Fruit fly (Drosophila melanogaster) whole organism, prepupa: ENCODE measurements around the gene beta4GalT7.
A peak's percentile ranks its signal among the peaks of the same experiment; 100 is the strongest.

Experiments
- CG10631 ChIP-seq: fragments of 200-800 bp; sonication (Bioruptor generic); optimal IDR thresholded peaks from 2 replicates; lab custom pipeline; 2016; ENCODE audit warnings: missing biosample characterization, missing genetic modification characterization
- CG11902 ChIP-seq: fragments of 200-800 bp; sonication (Bioruptor generic); optimal IDR thresholded peaks from 3 replicates; lab custom pipeline; 2016; ENCODE audit warnings: missing biosample characterization, missing genetic modification characterization
- CG15336 ChIP-seq: fragments of 200-800 bp; sonication (Bioruptor generic); IDR thresholded peaks from 2 replicates; pipeline ENCODE4 v1.3.6; 2022; ENCODE audit warnings: missing biosample characterization, missing genetic modification characterization
- CG1621 ChIP-seq: fragments of 200-800 bp; sonication (Bioruptor generic); optimal IDR thresholded peaks from 3 replicates; lab custom pipeline; 2018; ENCODE audit warnings: missing biosample characterization, mild to moderate bottlenecking, missing genetic modification characterization
- CG31627 ChIP-seq: fragments of 200-800 bp; sonication (Bioruptor generic); optimal IDR thresholded peaks from 3 replicates; lab custom pipeline; 2016; ENCODE audit warnings: missing biosample characterization, missing genetic modification characterization
- CG32006 ChIP-seq: fragments of 200-800 bp; sonication (Bioruptor generic); optimal IDR thresholded peaks from 3 replicates; lab custom pipeline; 2017; ENCODE audit warnings: missing biosample characterization, mild to moderate bottlenecking, missing genetic modification characterization
- CG34406 ChIP-seq: fragments of 200-800 bp; sonication (Bioruptor generic); optimal IDR thresholded peaks from 3 replicates; lab custom pipeline; 2016; ENCODE audit warnings: missing biosample characterization, missing genetic modification characterization
- CG4318 ChIP-seq: fragments of 200-800 bp; sonication (Bioruptor generic); optimal IDR thresholded peaks from 3 replicates; lab custom pipeline; 2017; ENCODE audit warnings: missing biosample characterization, mild to moderate bottlenecking, missing genetic modification characterization
- CG6808 ChIP-seq: fragments of 200-800 bp; sonication (Bioruptor generic); optimal IDR thresholded peaks from 3 replicates; lab custom pipeline; 2017; ENCODE audit warnings: missing biosample characterization, missing genetic modification characterization, mild to moderate bottlenecking, moderate library complexity, missing genetic modification reagents
- CG7368 ChIP-seq: fragments of 200-800 bp; sonication (Bioruptor generic); optimal IDR thresholded peaks from 3 replicates; lab custom pipeline; 2016; ENCODE audit warnings: missing biosample characterization, missing genetic modification characterization
- CG8632 ChIP-seq: fragments of 200-800 bp; sonication (Bioruptor generic); optimal IDR thresholded peaks from 3 replicates; lab custom pipeline; 2016; ENCODE audit warnings: missing biosample characterization, missing genetic modification characterization
- CG9139 ChIP-seq: fragments of 200-800 bp; sonication (Bioruptor generic); optimal IDR thresholded peaks from 3 replicates; lab custom pipeline; 2017; ENCODE audit warnings: missing biosample characterization, mild to moderate bottlenecking, missing genetic modification characterization
- Eip75B ChIP-seq: fragments of 200-800 bp; sonication (Bioruptor generic); optimal IDR thresholded peaks from 3 replicates; lab custom pipeline; 2016; ENCODE audit warnings: missing biosample characterization, missing genetic modification characterization
- Eip78C ChIP-seq: fragments of 200-800 bp; sonication (Bioruptor generic); peaks from one replicate; lab custom pipeline; 2016; ENCODE audit warnings: missing biosample characterization, missing genetic modification characterization
- Eip93F ChIP-seq: fragments of 200-800 bp; sonication (Bioruptor generic); optimal IDR thresholded peaks from 2 replicates; lab custom pipeline; 2016; ENCODE audit warnings: missing biosample characterization, mild to moderate bottlenecking, missing genetic modification characterization
- Ets21C ChIP-seq: fragments of 200-800 bp; sonication (Bioruptor generic); optimal IDR thresholded peaks from 3 replicates; lab custom pipeline; 2016; ENCODE audit warnings: missing biosample characterization, missing genetic modification characterization
- Ets96B ChIP-seq: fragments of 200-800 bp; optimal IDR thresholded peaks from 2 replicates; lab custom pipeline; 2019; ENCODE audit warnings: missing biosample characterization, mild to moderate bottlenecking, missing genetic modification characterization, moderate library complexity
- Gug ChIP-seq: fragments of 200-800 bp; sonication (Bioruptor generic); IDR thresholded peaks from 2 replicates; pipeline ENCODE4 v1.3.6; 2022; ENCODE audit warnings: missing biosample characterization, missing genetic modification characterization
- Hr39 ChIP-seq: fragments of 200-800 bp; sonication (Bioruptor generic); optimal IDR thresholded peaks from 2 replicates; lab custom pipeline; 2016; ENCODE audit warnings: missing biosample characterization, missing genetic modification characterization
- Hr4 ChIP-seq: fragments of 200-800 bp; sonication (Bioruptor generic); optimal IDR thresholded peaks from 3 replicates; lab custom pipeline; 2016; ENCODE audit warnings: missing biosample characterization, missing genetic modification characterization
- Met ChIP-seq: fragments of 200-800 bp; sonication (Bioruptor generic); optimal IDR thresholded peaks from 3 replicates; lab custom pipeline; 2016; ENCODE audit warnings: missing biosample characterization, missing genetic modification characterization
- OdsH ChIP-seq: fragments of 200-800 bp; sonication (Bioruptor generic); optimal IDR thresholded peaks from 3 replicates; lab custom pipeline; 2016; ENCODE audit warnings: missing biosample characterization, missing genetic modification characterization
- Sox14 ChIP-seq: fragments of 200-800 bp; sonication (Bioruptor generic); optimal IDR thresholded peaks from 3 replicates; lab custom pipeline; 2016; ENCODE audit warnings: missing biosample characterization, missing genetic modification characterization
- achi ChIP-seq: fragments of 200-800 bp; sonication (Bioruptor generic); optimal IDR thresholded peaks from 3 replicates; lab custom pipeline; 2016; ENCODE audit warnings: missing biosample characterization, missing genetic modification characterization
- dsx ChIP-seq: fragments of 200-800 bp; optimal IDR thresholded peaks from 3 replicates; lab custom pipeline; 2019; ENCODE audit warnings: missing biosample characterization, mild to moderate bottlenecking, missing genetic modification characterization, moderate library complexity; ENCODE audit not compliant: poor library complexity, severe bottlenecking
- eg ChIP-seq: fragments of 200-800 bp; sonication (Bioruptor generic); IDR thresholded peaks from 3 replicates; pipeline ENCODE4 v1.3.6; 2022; ENCODE audit warnings: missing biosample characterization, missing genetic modification characterization
- esn ChIP-seq: fragments of 200-800 bp; sonication (Bioruptor generic); optimal IDR thresholded peaks from 2 replicates; lab custom pipeline; 2016; ENCODE audit warnings: missing biosample characterization, mild to moderate bottlenecking, missing genetic modification characterization, moderate library complexity
- fd59A ChIP-seq: fragments of 200-800 bp; sonication (Bioruptor generic); optimal IDR thresholded peaks from 2 replicates; lab custom pipeline; 2017; ENCODE audit warnings: missing biosample characterization, mild to moderate bottlenecking, missing genetic modification characterization, missing genetic modification reagents
- lz ChIP-seq: fragments of 200-800 bp; sonication (Bioruptor generic); optimal IDR thresholded peaks from 3 replicates; lab custom pipeline; 2016; ENCODE audit warnings: missing biosample characterization, missing genetic modification characterization
- pdm3 ChIP-seq: fragments of 200-800 bp; sonication (Bioruptor generic); optimal IDR thresholded peaks from 3 replicates; lab custom pipeline; 2016; ENCODE audit warnings: missing biosample characterization, missing genetic modification characterization
- spab ChIP-seq: fragments of 200-800 bp; sonication (Bioruptor generic); optimal IDR thresholded peaks from 2 replicates; lab custom pipeline; 2017; ENCODE audit warnings: missing biosample characterization, mild to moderate bottlenecking, missing genetic modification characterization, missing genetic modification reagents
- svp ChIP-seq: fragments of 200-800 bp; sonication (Bioruptor generic); peaks from one replicate; lab custom pipeline; 2016; ENCODE audit warnings: missing biosample characterization, missing genetic modification characterization
- topi ChIP-seq: fragments of 200-800 bp; sonication (Bioruptor generic); optimal IDR thresholded peaks from 3 replicates; lab custom pipeline; 2016; ENCODE audit warnings: missing biosample characterization, missing genetic modification characterization

The beta4GalT7 gene

DNA sequence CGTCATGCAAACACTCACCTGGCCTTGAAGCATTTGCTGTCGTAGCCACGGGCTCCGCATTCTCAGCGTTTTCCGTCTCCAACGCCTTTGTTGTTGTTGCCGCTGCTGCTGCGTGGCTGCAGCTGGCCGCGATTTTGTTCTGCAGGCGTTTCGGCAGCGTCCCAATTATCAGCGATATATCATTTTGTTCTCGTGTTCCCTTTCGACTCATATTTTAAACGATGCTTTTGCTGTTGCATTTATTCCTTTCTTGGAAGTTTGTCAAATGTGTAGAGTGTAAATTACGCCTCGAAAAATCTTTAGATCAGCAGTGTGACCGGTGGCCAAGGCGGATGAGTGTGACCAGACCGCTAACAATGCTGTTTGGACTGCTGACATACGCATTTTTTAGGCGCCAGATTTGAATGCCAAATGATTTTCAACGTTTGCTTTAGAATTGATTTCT is 10.1 kb downstream of the beta4GalT7 start, which contains the start of gene Smg6:
TSS of gene Smg6 (minus strand) at position 324 of the 445 bp plus-strand sequence.
- TF ChIP-seq svp (no peak), eg (GFP tag; lab: Robert Waterston, UW) (no peak), fd59A (GFP tag; lab: Kevin White, UChicago) (no peak), CG10631 (GFP tag; lab: Kevin White, UChicago) (no peak), dsx (no peak), CG6808 (no peak), Ets21C (GFP tag; lab: Kevin White, UChicago) (no peak), CG9139 (GFP tag; lab: Kevin White, UChicago) (no peak), CG7368 (no peak), achi (no peak), Ets96B (no peak), Hr4 (GFP tag; lab: Kevin White, UChicago) (no peak), Hr39 (no peak), pdm3 (GFP tag; lab: Kevin White, UChicago) (no peak), OdsH (GFP tag; lab: Kevin White, UChicago) (no peak), CG8632 (GFP tag; lab: Kevin White, UChicago) (no peak)
- TF ChIP-seq, all 60 proteins: peak for 0

DNA sequence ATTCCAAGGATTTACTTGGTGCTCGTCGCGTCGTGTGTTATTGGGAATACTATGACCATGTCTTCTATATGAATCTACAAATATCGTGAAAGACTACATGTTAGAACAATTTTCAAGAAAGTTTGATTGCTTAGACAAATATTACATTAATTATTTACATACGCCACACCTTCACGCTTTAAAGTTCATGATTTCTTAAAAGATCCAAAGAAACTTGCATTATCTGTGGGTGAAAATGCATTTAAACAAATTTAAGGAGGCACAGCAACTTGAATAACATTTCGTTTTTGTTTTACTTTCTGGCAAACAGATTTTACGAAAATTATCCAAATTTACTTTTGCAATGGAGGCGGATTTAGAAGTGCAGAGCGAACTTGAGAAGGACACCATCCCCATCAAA is 13.6 kb downstream of the beta4GalT7 start, which contains the start of gene CG31115:
TSS of gene CG31115 (plus strand) at position 301 of the 400 bp plus-strand sequence.
- no peak for TF ChIP-seq svp
- TF ChIP-seq Eip93F (GFP tag; lab: Kevin White, UChicago) = no peak
- TF ChIP-seq CG15336 (GFP tag; lab: Robert Waterston, UW) = no peak
- TF ChIP-seq Met (GFP tag; lab: Kevin White, UChicago) = no peak
- TF ChIP-seq Gug = no peak
- no peak for TF ChIP-seq spab (GFP tag; lab: Kevin White, UChicago)
- TF ChIP-seq CG1621 (tag; lab: Kevin White, UChicago) = no peak
- TF ChIP-seq CG11902 = no peak
- no peak for TF ChIP-seq Ets96B
- TF ChIP-seq, all 60 proteins: peak for 0

DNA sequence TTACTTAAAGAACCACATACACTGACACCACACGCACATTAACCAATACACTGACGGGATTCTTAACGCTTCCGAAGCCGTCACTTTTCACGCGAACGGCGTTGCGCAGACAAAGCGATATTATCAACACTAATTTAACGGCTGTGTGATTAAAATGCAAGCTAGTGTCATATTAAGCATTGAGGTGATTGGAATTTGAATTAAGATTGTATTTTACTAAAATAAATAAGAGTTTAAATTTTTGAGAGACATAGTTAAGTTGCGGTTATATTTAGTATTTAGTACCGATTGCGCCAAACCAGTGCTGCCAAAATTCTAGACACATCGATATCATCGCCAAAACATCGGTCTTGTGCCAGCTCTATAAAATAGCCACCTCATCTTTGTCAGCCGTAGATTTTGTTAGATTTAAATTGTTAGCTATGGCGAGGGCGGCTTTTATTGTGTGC is 16.0 kb downstream of the beta4GalT7 start, which contains the start of the genes Ythdf and bai:
TSS of gene Ythdf (minus strand) at position 222 of the 449 bp plus-strand sequence.
TSS of gene bai (plus strand) at position 347 of the 449 bp plus-strand sequence.
- TF ChIP-seq CG32006 (GFP tag; lab: Kevin White, UChicago) = no peak
- TF ChIP-seq lz (GFP tag; lab: Kevin White, UChicago) = peak; percentile 44
- peak; percentile 58 for TF ChIP-seq esn
- peak; percentile 74 for TF ChIP-seq Sox14 (GFP tag; lab: Kevin White, UChicago)
- no peak for TF ChIP-seq CG1621 (tag; lab: Kevin White, UChicago)
- peak; percentile 42 for TF ChIP-seq CG31627
- peak; percentile 35 for TF ChIP-seq Eip93F (GFP tag; lab: Kevin White, UChicago)

DNA sequence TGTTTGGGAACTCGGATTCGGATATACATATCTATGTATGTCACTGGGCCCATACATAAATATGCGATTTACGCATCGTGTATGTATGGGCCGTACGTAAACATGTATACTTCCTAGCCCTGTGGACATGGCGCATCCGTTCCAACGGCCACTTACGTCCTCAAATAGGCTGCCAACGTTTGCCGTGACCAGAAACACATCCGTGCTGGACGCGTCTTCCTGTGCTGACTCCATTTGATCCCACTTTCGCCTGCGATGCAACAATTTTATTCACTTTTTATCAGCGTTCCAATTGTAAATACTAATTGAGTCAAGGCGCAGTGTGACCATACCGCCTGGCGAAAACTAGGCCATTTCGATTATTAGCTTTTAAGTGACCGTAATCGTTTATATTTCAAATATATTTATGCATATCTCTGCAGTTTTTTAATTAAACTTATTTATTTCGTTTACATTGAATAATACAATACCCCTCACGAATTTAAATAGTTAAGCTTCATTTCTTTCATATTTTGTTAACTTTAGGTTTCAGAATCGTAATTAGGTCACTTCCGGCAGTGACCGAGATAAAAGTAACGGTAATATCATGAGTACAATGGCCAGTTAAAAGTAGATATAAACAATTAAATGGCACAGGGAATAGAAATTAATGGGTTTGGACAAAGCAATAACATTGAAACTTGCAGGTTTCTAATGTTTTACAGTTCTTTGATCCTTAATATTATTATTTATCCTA is 21.9 kb downstream of the beta4GalT7 start, which contains the start of gene 5PtaseI:
TSS of gene 5PtaseI (minus strand) at position 336 of the 736 bp plus-strand sequence.
- TF ChIP-seq achi = no peak
- no peak for TF ChIP-seq topi (GFP tag; lab: Kevin White, UChicago)
- TF ChIP-seq Eip78C (GFP tag; lab: Kevin White, UChicago) = peak; percentile 50
- no peak for TF ChIP-seq pdm3 (GFP tag; lab: Kevin White, UChicago)
- no peak for TF ChIP-seq CG34406
- TF ChIP-seq CG4318 (GFP tag; lab: Kevin White, UChicago) = no peak
- peak; percentile 74 for TF ChIP-seq Eip75B (GFP tag; lab: Kevin White, UChicago)
- TF ChIP-seq CG32006 (GFP tag; lab: Kevin White, UChicago) = no peak
